Fruit fly (Drosophila melanogaster) whole organism, embryonic: Measurements from ENCODE around the gene CG34260.

Experiments
- Blimp-1 ChIP-seq: fragments of 200-800 bp; sonication (Bioruptor generic); optimal IDR thresholded peaks from 3 replicates; lab custom pipeline; 2018; ENCODE audit warnings: missing biosample characterization, missing genetic modification characterization, mild to moderate bottlenecking, moderate library complexity, missing genetic modification reagents
- CG10267 ChIP-seq: fragments of 200-800 bp; sonication (Bioruptor generic); optimal IDR thresholded peaks from 2 replicates; lab custom pipeline; 2018; ENCODE audit warnings: missing biosample characterization, mild to moderate bottlenecking, missing genetic modification characterization, moderate library complexity
- CG10565 ChIP-seq: fragments of 200-800 bp; sonication (Bioruptor generic); optimal IDR thresholded peaks from 3 replicates; lab custom pipeline; 2016; ENCODE audit warnings: missing biosample characterization, mild to moderate bottlenecking, missing genetic modification characterization
- CG10979 ChIP-seq: fragments of 200-800 bp; sonication (Bioruptor generic); optimal IDR thresholded peaks from 2 replicates; lab custom pipeline; 2018; ENCODE audit warnings: missing biosample characterization, mild to moderate bottlenecking, missing genetic modification characterization, moderate library complexity
- CG12391 ChIP-seq: fragments of 200-800 bp; sonication (Bioruptor generic); optimal IDR thresholded peaks from 3 replicates; lab custom pipeline; 2018; ENCODE audit warnings: missing biosample characterization, mild to moderate bottlenecking, missing genetic modification characterization, moderate library complexity
- CG13894 ChIP-seq: fragments of 200-800 bp; sonication (Bioruptor generic); optimal IDR thresholded peaks from 3 replicates; lab custom pipeline; 2018; ENCODE audit warnings: missing biosample characterization, mild to moderate bottlenecking, missing genetic modification characterization, moderate library complexity
- CG14710 ChIP-seq: fragments of 200-800 bp; sonication (Bioruptor generic); optimal IDR thresholded peaks from 3 replicates; lab custom pipeline; 2019; ENCODE audit warnings: missing biosample characterization, mild to moderate bottlenecking, missing genetic modification characterization, moderate library complexity
- CG15479 ChIP-seq: fragments of 200-800 bp; sonication (Bioruptor generic); optimal IDR thresholded peaks from 3 replicates; lab custom pipeline; 2019; ENCODE audit warnings: missing biosample characterization, mild to moderate bottlenecking, missing genetic modification characterization, moderate library complexity
- CG17829 ChIP-seq: fragments of 200-800 bp; optimal IDR thresholded peaks from 2 replicates; lab custom pipeline; 2019; ENCODE audit warnings: missing biosample characterization, mild to moderate bottlenecking, missing genetic modification characterization, moderate library complexity
- CG31388 ChIP-seq: fragments of 200-800 bp; sonication (Bioruptor generic); optimal IDR thresholded peaks from 2 replicates; lab custom pipeline; 2016; ENCODE audit warnings: missing biosample characterization, missing genetic modification characterization
- CG31441 ChIP-seq: fragments of 200-800 bp; sonication (Bioruptor generic); IDR thresholded peaks from 2 replicates; pipeline ENCODE4 v1.3.6; 2022; ENCODE audit warnings: missing biosample characterization, missing genetic modification characterization
- CG32532 ChIP-seq: fragments of 200-800 bp; sonication (Bioruptor generic); IDR thresholded peaks from 2 replicates; pipeline ENCODE4 v1.3.6; 2022; ENCODE audit warnings: missing biosample characterization, missing genetic modification characterization
- CG3281 ChIP-seq: fragments of 200-800 bp; sonication (Bioruptor generic); optimal IDR thresholded peaks from 3 replicates; lab custom pipeline; 2017; ENCODE audit warnings: missing biosample characterization, mild to moderate bottlenecking, missing genetic modification characterization
- CG33557 ChIP-seq: fragments of 200-800 bp; sonication (Bioruptor generic); optimal IDR thresholded peaks from 2 replicates; lab custom pipeline; 2019; ENCODE audit warnings: missing biosample characterization, mild to moderate bottlenecking, missing genetic modification characterization, moderate library complexity
- CG9727 ChIP-seq: fragments of 200-800 bp; sonication (Bioruptor generic); optimal IDR thresholded peaks from 3 replicates; lab custom pipeline; 2017; ENCODE audit warnings: missing biosample characterization, mild to moderate bottlenecking, missing genetic modification characterization
- Dad ChIP-seq: fragments of 200-800 bp; sonication (Bioruptor generic); optimal IDR thresholded peaks from 3 replicates; lab custom pipeline; 2016; ENCODE audit warnings: missing biosample characterization, missing genetic modification characterization
- ERR ChIP-seq: fragments of 200-800 bp; sonication (Bioruptor generic); optimal IDR thresholded peaks from 2 replicates; lab custom pipeline; 2016; ENCODE audit warnings: missing biosample characterization, missing genetic modification characterization
- Gsc ChIP-seq: fragments of 200-800 bp; sonication (Bioruptor generic); IDR thresholded peaks from 2 replicates; pipeline ENCODE4 v1.3.6; 2022; ENCODE audit warnings: missing biosample characterization, missing genetic modification characterization
- MBD-R2 ChIP-seq: fragments of 200-800 bp; sonication (Bioruptor generic); IDR thresholded peaks from 2 replicates; pipeline ENCODE4 v1.3.6; 2022; ENCODE audit warnings: missing biosample characterization, missing genetic modification characterization
- NFAT ChIP-seq: fragments of 200-800 bp; sonication (Bioruptor generic); IDR thresholded peaks from 2 replicates; pipeline ENCODE4 v1.3.6; 2022; ENCODE audit warnings: missing biosample characterization, missing genetic modification characterization
- Pdp1 ChIP-seq, 2 experiments: fragments of 200-800 bp; sonication (Bioruptor generic); optimal IDR thresholded peaks; 3 replicates each; lab custom pipeline; 2016; ENCODE audit warnings: missing biosample characterization in 2 of 2, missing genetic modification characterization in 2 of 2, mild to moderate bottlenecking in 1 of 2, moderate library complexity in 1 of 2
- Ptx1 ChIP-seq: fragments of 200-800 bp; sonication (Bioruptor generic); IDR thresholded peaks from 2 replicates; pipeline ENCODE4 v1.3.6; 2022; ENCODE audit warnings: missing biosample characterization, missing genetic modification characterization
- Vsx1 ChIP-seq: fragments of 200-800 bp; sonication (Bioruptor generic); optimal IDR thresholded peaks from 2 replicates; lab custom pipeline; 2017; ENCODE audit warnings: missing biosample characterization, mild to moderate bottlenecking, missing genetic modification characterization, missing genetic modification reagents
- abd-A ChIP-seq: fragments of 200-800 bp; sonication (Bioruptor generic); optimal IDR thresholded peaks from 3 replicates; lab custom pipeline; 2019; ENCODE audit warnings: missing biosample characterization, mild to moderate bottlenecking, missing genetic modification characterization, moderate library complexity
- aop ChIP-seq: fragments of 200-800 bp; sonication (Bioruptor generic); IDR thresholded peaks from 2 replicates; pipeline ENCODE4 v1.3.6; 2022; ENCODE audit warnings: missing biosample characterization, missing genetic modification characterization
- bsh ChIP-seq, 2 experiments: fragments of 200-800 bp; sonication (Bioruptor generic); optimal IDR thresholded peaks; 2 replicates each; lab custom pipeline; 2017 to 2018; ENCODE audit warnings: mild to moderate bottlenecking in 2 of 2, missing biosample characterization in 2 of 2, missing genetic modification characterization in 2 of 2, moderate library complexity in 1 of 2
- chinmo ChIP-seq: fragments of 200-800 bp; sonication (Bioruptor generic); IDR thresholded peaks from 4 replicates; pipeline ENCODE4 v1.3.6; 2022; ENCODE audit warnings: missing biosample characterization, missing genetic modification characterization; ENCODE audit not compliant: partially characterized antibody
- dan ChIP-seq: fragments of 200-800 bp; sonication (Bioruptor generic); IDR thresholded peaks from 2 replicates; pipeline ENCODE4 v1.3.6; 2022; ENCODE audit warnings: missing biosample characterization, missing genetic modification characterization
- dmrt99B ChIP-seq: fragments of 200-800 bp; sonication (Bioruptor generic); optimal IDR thresholded peaks from 2 replicates; lab custom pipeline; 2018; ENCODE audit warnings: missing biosample characterization, mild to moderate bottlenecking, missing genetic modification characterization, moderate library complexity
- exex ChIP-seq: fragments of 200-800 bp; sonication (Bioruptor generic); optimal IDR thresholded peaks from 4 replicates; lab custom pipeline; 2018; ENCODE audit warnings: missing biosample characterization, mild to moderate bottlenecking, missing genetic modification characterization, moderate library complexity
- gcm2 ChIP-seq: fragments of 200-800 bp; sonication (Bioruptor generic); optimal IDR thresholded peaks from 2 replicates; lab custom pipeline; 2016; ENCODE audit warnings: missing biosample characterization, missing genetic modification characterization
- gem ChIP-seq: fragments of 200-800 bp; sonication (Bioruptor generic); optimal IDR thresholded peaks from 2 replicates; lab custom pipeline; 2019; ENCODE audit warnings: missing biosample characterization, mild to moderate bottlenecking, missing genetic modification characterization, moderate library complexity
- h ChIP-seq: fragments of >200 bp; optimal IDR thresholded peaks from 2 replicates; lab custom pipeline; 2017
- jigr1 ChIP-seq: fragments of 200-800 bp; sonication (Bioruptor generic); IDR thresholded peaks from 3 replicates; pipeline ENCODE4 v1.3.6; 2022; ENCODE audit warnings: missing biosample characterization, missing genetic modification characterization
- kni ChIP-seq: fragments of 200-800 bp; sonication (Bioruptor generic); optimal IDR thresholded peaks from 3 replicates; lab custom pipeline; 2017; ENCODE audit warnings: mild to moderate bottlenecking, missing biosample characterization, missing genetic modification reagents, missing genetic modification characterization
- lov ChIP-seq, 2 experiments: fragments of 200-800 bp in 1 of 2; fragments of >200 bp in 1 of 2; sonication (Bioruptor generic) in 1 of 2; IDR thresholded peaks in 1 of 2; optimal IDR thresholded peaks in 1 of 2; 2 replicates in 1 of 2; 3 replicates in 1 of 2; pipeline versions ENCODE4 v1.3.6 to Lab custom; 2017 to 2022; ENCODE audit warnings: missing biosample characterization in 1 of 2, missing genetic modification characterization in 1 of 2
- nom ChIP-seq: fragments of 200-800 bp; sonication (Bioruptor generic); optimal IDR thresholded peaks from 2 replicates; lab custom pipeline; 2017; ENCODE audit warnings: missing biosample characterization, missing genetic modification characterization, mild to moderate bottlenecking, moderate library complexity, missing genetic modification reagents
- pan ChIP-seq, 4 experiments: fragments of >200 bp in 3 of 4; fragments of 200-800 bp in 1 of 4; sonication (Bioruptor generic) in 1 of 4; optimal IDR thresholded peaks in 3 of 4; IDR thresholded peaks in 1 of 4; 2 replicates each; pipeline versions ENCODE4 v1.3.6 to Lab custom; 2017 to 2022; ENCODE audit warnings: missing biosample characterization in 2 of 4, missing genetic modification characterization in 2 of 4, mixed read lengths in 1 of 4
- phol ChIP-seq: fragments of 200-800 bp; sonication (Bioruptor generic); optimal IDR thresholded peaks from 3 replicates; lab custom pipeline; 2018; ENCODE audit warnings: missing biosample characterization, mild to moderate bottlenecking, missing genetic modification characterization, moderate library complexity
- pnt ChIP-seq: fragments of 200-800 bp; sonication (Bioruptor generic); optimal IDR thresholded peaks from 3 replicates; lab custom pipeline; 2016; ENCODE audit warnings: missing biosample characterization, missing genetic modification characterization
- sens ChIP-seq: fragments of 200-800 bp; sonication (Bioruptor generic); peaks from one replicate; lab custom pipeline; 2016; ENCODE audit warnings: missing biosample characterization, missing genetic modification characterization

Gene CG34260

dm6 chr3L:20687134-20687787, 26.6 kb upstream of the CG34260 start (continued):
- TF ChIP-seq CG9727 (GFP tag; lab: Kevin White, UChicago) (peak; percentile 50), jigr1 (GFP tag; lab: Robert Waterston, UW) (no peak), sens (GFP tag; lab: Kevin White, UChicago) (peak; percentile 72), CG15479 (GFP tag; lab: Kevin White, UChicago) (peak; percentile 45), dan (GFP tag; lab: Robert Waterston, UW) (no peak), Ptx1 (GFP tag; lab: Robert Waterston, UW) (no peak), CG10267 (tag; lab: Kevin White, UChicago) (peak; percentile 18), Gsc (GFP tag; lab: Robert Waterston, UW) (no peak), CG10979 (tag; lab: Kevin White, UChicago) (peak; percentile 52), aop (no peak), exex (tag; lab: Kevin White, UChicago) (no peak), CG14710 (tag; lab: Kevin White, UChicago) (peak; percentile 36), CG17829 (peak; percentile 45), gcm2 (GFP tag; lab: Kevin White, UChicago) (no peak), gem (tag; lab: Kevin White, UChicago) (peak; percentile 45), CG12391 (tag; lab: Kevin White, UChicago) (peak; percentile 5), lov (optimal IDR thresholded peaks at IDR 0.05; lab: Kevin White, UChicago) (no peak), lov (GFP tag; IDR thresholded peaks at IDR 0.05; lab: Robert Waterston, UW) (no peak), CG33557 (GFP tag; lab: Kevin White, UChicago) (peak; percentile 42), NFAT (GFP tag; lab: Robert Waterston, UW) (no peak)

DNA sequence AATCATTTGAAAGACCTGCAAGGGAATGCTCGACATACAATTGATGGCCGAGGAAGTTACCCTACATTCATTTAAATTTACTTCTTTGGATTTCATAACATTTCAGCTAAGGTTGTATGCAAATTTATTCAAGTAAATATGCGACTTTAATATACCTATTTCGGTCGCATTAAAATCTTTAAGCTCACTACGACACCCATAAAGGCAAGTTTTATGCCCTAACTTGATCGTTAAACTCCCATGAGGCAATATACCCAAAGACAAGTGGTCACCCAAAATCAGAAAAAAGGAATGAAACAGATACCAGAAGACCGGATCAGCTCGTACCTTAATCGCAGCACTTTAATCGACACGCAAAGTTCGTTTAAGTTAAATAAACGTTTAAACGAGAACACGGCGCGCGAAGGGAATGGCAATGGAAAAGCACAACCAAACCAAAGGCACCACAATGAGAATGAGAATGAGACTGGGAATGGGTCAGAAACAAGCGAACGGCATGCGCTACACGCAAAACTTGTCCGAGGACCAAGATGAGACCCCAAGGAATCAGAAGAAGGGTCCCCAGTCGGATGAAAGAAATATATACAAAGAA, 25.6 kb upstream of the CG34260 start:
- no peak for TF ChIP-seq MBD-R2
- TF ChIP-seq bsh (GFP tag; optimal IDR thresholded peaks at IDR 0.05; lab: Kevin White, UChicago) = no peak
- peak; percentile 5 for TF ChIP-seq nom
- no peak for TF ChIP-seq sens (GFP tag; lab: Kevin White, UChicago)
- TF ChIP-seq pnt = no peak

DNA sequence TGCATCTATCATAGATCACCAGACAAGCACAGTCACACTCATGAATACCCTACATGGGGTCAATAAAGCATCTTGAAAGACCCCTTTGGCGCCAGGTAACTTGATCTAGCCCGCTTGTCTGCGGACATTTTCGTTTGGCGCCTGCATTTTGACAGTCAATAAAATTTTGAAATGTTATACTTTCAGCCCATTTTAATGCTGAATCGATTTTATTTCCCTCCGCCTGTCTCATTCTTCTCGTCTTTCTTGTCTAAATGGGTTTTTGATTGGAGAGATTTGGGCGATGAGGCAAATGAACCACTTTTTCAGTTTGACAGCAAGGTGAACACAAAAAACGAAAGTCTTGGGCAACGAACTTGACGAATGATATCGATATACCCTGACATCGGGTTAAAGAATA, 23.8 kb upstream of the CG34260 start:
- TF ChIP-seq kni (GFP tag; lab: Kevin White, UChicago) (peak; percentile 95), dmrt99B (no peak), Pdp1 (GFP tag; optimal IDR thresholded peaks at IDR 0.05; lab: Kevin White, UChicago) (no peak), Blimp-1 (peak; percentile 78), CG31388 (GFP tag; lab: Kevin White, UChicago) (no peak), abd-A (tag; lab: Kevin White, UChicago) (peak; percentile 50), CG13894 (tag; lab: Kevin White, UChicago) (no peak)
- TF ChIP-seq, all 482 proteins: peak for 3

- TF ChIP-seq chinmo (GFP tag; lab: Robert Waterston, UW) (0 out of 4 replicates have a peak, but pooled peaks have one; percentile 58), aop (no peak), h (lab: Kevin White, UChicago) (no peak), phol (tag; lab: Kevin White, UChicago) (no peak), Vsx1 (GFP tag; lab: Kevin White, UChicago) (no peak), CG32532 (GFP tag; lab: Robert Waterston, UW) (no peak), CG10565 (GFP tag; lab: Kevin White, UChicago) (no peak), ERR (no peak), CG15479 (GFP tag; lab: Kevin White, UChicago) (peak; percentile 8), CG3281 (GFP tag; lab: Kevin White, UChicago) (no peak), kni (GFP tag; lab: Kevin White, UChicago) (peak; percentile 98), CG31441 (GFP tag; lab: Robert Waterston, UW) (no peak), pan (optimal IDR thresholded peaks at IDR 0.05; lab: Kevin White, UChicago) (no peak), pan (GFP tag; optimal IDR thresholded peaks at IDR 0.05 in 1 of 2, IDR thresholded peaks at IDR 0.05 in 1 of 2) (peak in 1 of 2 experiments; percentile 11), Dad (no peak)
Measured at dm6 chr3L:20690857-20691645, 22.8 kb upstream of the CG34260 start.
